Fruit fly (Drosophila melanogaster): ENCODE data around the gene CG16758.

The CG16758 gene

DNA sequence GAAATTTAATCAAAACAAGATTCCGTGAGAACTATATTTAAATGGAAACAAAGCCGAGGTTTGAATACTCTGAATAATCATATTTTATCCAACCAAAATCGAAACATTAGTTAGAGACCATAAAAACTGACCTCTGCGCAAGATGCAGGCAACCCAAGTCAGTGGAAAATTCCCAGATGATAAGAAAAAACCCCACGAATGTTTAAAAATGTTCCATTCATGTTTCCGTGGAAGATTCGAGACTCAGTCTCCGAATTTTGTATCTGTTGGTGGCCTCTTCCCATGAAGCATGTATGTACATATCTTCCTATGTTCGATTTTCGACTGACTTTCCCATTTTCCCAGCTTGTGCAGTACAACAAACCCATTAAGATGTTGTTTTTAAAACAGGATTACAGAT is 1.4 kb upstream of the CG16758 start:
- no peak for TF ChIP-seq Rel (GFP tag; optimal IDR thresholded peaks at IDR 0.05)
- TF ChIP-seq Rel (tag; optimal IDR thresholded peaks at IDR 0.05), result peak; percentile 78
- no peak for TF ChIP-seq usp (GFP tag; optimal IDR thresholded peaks at IDR 0.05)

DNA sequence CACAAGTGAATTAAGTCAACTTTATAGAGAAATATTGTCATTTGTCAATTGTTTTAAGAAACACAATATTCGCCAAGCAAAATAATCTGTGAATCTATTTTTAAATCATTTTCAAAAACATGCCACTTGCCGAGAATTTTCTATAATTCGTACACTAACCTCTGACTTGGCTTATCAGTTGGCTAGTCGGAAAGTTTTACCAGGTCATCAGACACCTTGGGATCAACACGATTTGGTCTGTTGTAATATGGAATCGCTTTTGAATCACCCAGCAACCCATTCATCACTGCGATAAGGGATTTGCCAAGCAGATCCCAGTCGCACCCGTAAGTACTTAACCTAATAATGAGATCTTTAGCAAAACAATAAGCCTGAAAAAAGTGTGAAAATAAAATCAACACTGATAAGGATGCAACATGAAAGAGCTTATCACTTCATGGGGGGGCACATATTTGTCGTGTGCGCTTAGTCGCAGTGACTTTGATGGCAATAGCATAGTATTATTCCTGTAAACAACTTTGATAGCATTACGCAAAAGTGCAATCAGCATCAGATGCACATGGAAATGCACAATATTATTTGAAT is 717 bp upstream of the CG16758 start:
- TF ChIP-seq brk (GFP tag; optimal IDR thresholded peaks at IDR 0.05) (no peak), HLH106 (tag; optimal IDR thresholded peaks at IDR 0.05) (no peak), woc (GFP tag; optimal IDR thresholded peaks at IDR 0.05) (no peak)

dm6 chr3L:2501764-2502163 is 1.6 kb downstream of the CG16758 start:
- TF ChIP-seq HLH106 (tag; optimal IDR thresholded peaks at IDR 0.05) (peak; percentile 12), Myc (optimal IDR thresholded peaks at IDR 0.05) (no peak), sv (GFP tag; optimal IDR thresholded peaks at IDR 0.05) (peak; percentile 32), fru (GFP tag; optimal IDR thresholded peaks at IDR 0.05) (peak; percentile 36), Dif (GFP tag; optimal IDR thresholded peaks at IDR 0.05; ENCODE audit: partially characterized antibody) (no peak), Sp1 (GFP tag; optimal IDR thresholded peaks at IDR 0.05) (no peak), usp (GFP tag; optimal IDR thresholded peaks at IDR 0.05) (no peak), dl (GFP tag; optimal IDR thresholded peaks at IDR 0.05; ENCODE audit: insufficient read depth in 1 of 2, partially characterized antibody in 2 of 2) (no peak), foxo (GFP tag; optimal IDR thresholded peaks at IDR 0.05) (peak in 1 of 2 experiments; percentile 54), dsf (GFP tag; optimal IDR thresholded peaks at IDR 0.05; ENCODE audit: borderline replicate concordance) (no peak), GATAd (GFP tag; optimal IDR thresholded peaks at IDR 0.05) (no peak), lola (GFP tag; optimal IDR thresholded peaks at IDR 0.05) (no peak), dmrt93B (GFP tag; optimal IDR thresholded peaks at IDR 0.05) (no peak), Hr78 (GFP tag; optimal IDR thresholded peaks at IDR 0.05) (no peak), sage (GFP tag; optimal IDR thresholded peaks at IDR 0.05) (peak; percentile 14), Rel (GFP tag; optimal IDR thresholded peaks at IDR 0.05) (no peak), Rel (tag; optimal IDR thresholded peaks at IDR 0.05) (no peak), CG32264 (GFP tag; optimal IDR thresholded peaks at IDR 0.05) (no peak), N (GFP tag; optimal IDR thresholded peaks at IDR 0.05) (no peak), br (GFP tag; optimal IDR thresholded peaks at IDR 0.05) (peak; percentile 58), OdsH (GFP tag; optimal IDR thresholded peaks at IDR 0.05) (peak; percentile 58), Hr83 (GFP tag; optimal IDR thresholded peaks at IDR 0.05; ENCODE audit: poor library complexity, severe bottlenecking) (no peak), CrebA (GFP tag; optimal IDR thresholded peaks at IDR 0.05; ENCODE audit: borderline replicate concordance) (no peak), tai (GFP tag; optimal IDR thresholded peaks at IDR 0.05) (no peak), Mio (GFP tag; optimal IDR thresholded peaks at IDR 0.05) (no peak), h (GFP tag; optimal IDR thresholded peaks at IDR 0.05) (peak; percentile 60), Jra (GFP tag; optimal IDR thresholded peaks at IDR 0.05) (no peak), Abd-B (GFP tag; optimal IDR thresholded peaks at IDR 0.05) (no peak), brk (GFP tag; optimal IDR thresholded peaks at IDR 0.05) (peak; percentile 32), jim (GFP tag; optimal IDR thresholded peaks at IDR 0.05) (no peak), Dfd (GFP tag; optimal IDR thresholded peaks at IDR 0.05) (no peak), woc (GFP tag; optimal IDR thresholded peaks at IDR 0.05) (no peak), ey (GFP tag; optimal IDR thresholded peaks at IDR 0.05) (peak; percentile 48), rgr (GFP tag; optimal IDR thresholded peaks at IDR 0.05) (peak; percentile 60), CG9705 (GFP tag; optimal IDR thresholded peaks at IDR 0.05) (no peak), psq (GFP tag; optimal IDR thresholded peaks at IDR 0.05) (peak; percentile 48), Vsx2 (GFP tag; optimal IDR thresholded peaks at IDR 0.05; ENCODE audit: partially characterized antibody) (no peak), Hnf4 (GFP tag; optimal IDR thresholded peaks at IDR 0.05) (peak; percentile 21), pan (optimal IDR thresholded peaks at IDR 0.05) (no peak)

All from whole organism, wandering third instar larva.